Fruit fly (Drosophila melanogaster) whole organism, wandering third instar larva: ENCODE measurements around the gene RpS10a.

Experiments used
- HLH106 ChIP-seq: fragments of 200-800 bp; optimal IDR thresholded peaks from 3 replicates; lab custom pipeline; 2019; ENCODE audit warnings: missing biosample characterization, mild to moderate bottlenecking, missing genetic modification characterization, moderate library complexity
- Hnf4 ChIP-seq: fragments of 200-800 bp; sonication (Bioruptor generic); optimal IDR thresholded peaks from 2 replicates; lab custom pipeline; 2016; ENCODE audit warnings: missing biosample characterization, mild to moderate bottlenecking, missing genetic modification characterization
- Hr78 ChIP-seq: fragments of >200 bp; optimal IDR thresholded peaks from 2 replicates; lab custom pipeline; 2017; ENCODE audit warnings: missing biosample characterization, missing genetic modification characterization
- ey ChIP-seq: fragments of 200-800 bp; sonication (Bioruptor generic); optimal IDR thresholded peaks from 2 replicates; lab custom pipeline; 2016; ENCODE audit warnings: missing biosample characterization, missing genetic modification characterization
- fru ChIP-seq: fragments of 200-800 bp; sonication (Bioruptor generic); optimal IDR thresholded peaks from 3 replicates; lab custom pipeline; 2016; ENCODE audit warnings: missing biosample characterization, mild to moderate bottlenecking, missing genetic modification characterization
- jim ChIP-seq: fragments of 175-275, 200-325 bp; sonication (Bioruptor generic); optimal IDR thresholded peaks from 2 replicates; lab custom pipeline; 2016; ENCODE audit warnings: missing biosample characterization, mild to moderate bottlenecking, missing genetic modification characterization
- psq ChIP-seq: fragments of 200-800 bp; sonication (Bioruptor generic); optimal IDR thresholded peaks from 3 replicates; lab custom pipeline; 2017; ENCODE audit warnings: missing biosample characterization, mild to moderate bottlenecking, missing genetic modification characterization, moderate library complexity
- woc ChIP-seq: sonication (Bioruptor generic); optimal IDR thresholded peaks from 2 replicates; lab custom pipeline; 2016; ENCODE audit warnings: missing biosample characterization, mild to moderate bottlenecking, missing genetic modification characterization

dm6 chr3R:27604636-27605443 is 47.7 kb upstream of the RpS10a start:
- no peak for TF ChIP-seq Hr78
- peak; percentile 53 for TF ChIP-seq fru (GFP tag; lab: Kevin White, UChicago)
- no peak for TF ChIP-seq ey (GFP tag; lab: Kevin White, UChicago)
- no peak for TF ChIP-seq jim (GFP tag; lab: Kevin White, UChicago)
- TF ChIP-seq woc: peak; percentile 8
- TF ChIP-seq HLH106 (tag; lab: Kevin White, UChicago): peak; percentile 38
- no peak for TF ChIP-seq Hnf4 (GFP tag; lab: Kevin White, UChicago)
- TF ChIP-seq psq: peak; percentile 36
